Fruit fly (Drosophila melanogaster) whole organism, embryonic: ENCODE data around the gene CG15046.

ENCODE experiments used
- Ada2b ChIP-seq: fragments of 200-800 bp; sonication (Bioruptor generic); IDR thresholded peaks from 2 replicates; pipeline ENCODE4 v1.3.6; 2022; ENCODE audit warnings: missing biosample characterization, missing genetic modification characterization
- CG12219 ChIP-seq: fragments of 200-800 bp; sonication (Bioruptor generic); optimal IDR thresholded peaks from 3 replicates; lab custom pipeline; 2018; ENCODE audit warnings: missing biosample characterization, mild to moderate bottlenecking, missing genetic modification characterization
- CG12391 ChIP-seq: fragments of 200-800 bp; sonication (Bioruptor generic); optimal IDR thresholded peaks from 3 replicates; lab custom pipeline; 2018; ENCODE audit warnings: missing biosample characterization, mild to moderate bottlenecking, missing genetic modification characterization, moderate library complexity
- CG12659 ChIP-seq: fragments of 200-800 bp; sonication (Bioruptor generic); optimal IDR thresholded peaks from 3 replicates; lab custom pipeline; 2017; ENCODE audit warnings: mild to moderate bottlenecking, missing biosample characterization, missing genetic modification reagents, missing genetic modification characterization
- CG13624 ChIP-seq: fragments of 200-800 bp; sonication (Bioruptor generic); optimal IDR thresholded peaks from 2 replicates; lab custom pipeline; 2016; ENCODE audit warnings: missing biosample characterization, missing genetic modification characterization
- CG14710 ChIP-seq: fragments of 200-800 bp; sonication (Bioruptor generic); optimal IDR thresholded peaks from 3 replicates; lab custom pipeline; 2019; ENCODE audit warnings: missing biosample characterization, mild to moderate bottlenecking, missing genetic modification characterization, moderate library complexity
- CG16813 ChIP-seq: fragments of 200-800 bp; sonication (Bioruptor generic); IDR thresholded peaks from 3 replicates; pipeline ENCODE4 v1.3.6; 2022; ENCODE audit warnings: missing biosample characterization, missing genetic modification characterization; ENCODE audit not compliant: partially characterized antibody
- CG16863 ChIP-seq: fragments of 200-800 bp; sonication (Bioruptor generic); optimal IDR thresholded peaks from 3 replicates; lab custom pipeline; 2016; ENCODE audit warnings: missing biosample characterization, missing genetic modification characterization
- CG1832 ChIP-seq: fragments of 200-800 bp; sonication (Bioruptor generic); optimal IDR thresholded peaks from 2 replicates; lab custom pipeline; 2017; ENCODE audit warnings: missing biosample characterization, mild to moderate bottlenecking, missing genetic modification characterization, inconsistent platforms
- CG3065 ChIP-seq: fragments of 200-800 bp; sonication (Bioruptor generic); optimal IDR thresholded peaks from 2 replicates; lab custom pipeline; 2016; ENCODE audit warnings: missing biosample characterization, missing genetic modification characterization
- CG32772 ChIP-seq: fragments of 200-800 bp; sonication (Bioruptor generic); IDR thresholded peaks from 2 replicates; pipeline ENCODE4 v1.3.6; 2022; ENCODE audit warnings: missing biosample characterization, missing genetic modification characterization
- CG4424 ChIP-seq: fragments of 200-800 bp; sonication (Bioruptor generic); optimal IDR thresholded peaks from 3 replicates; lab custom pipeline; 2016; ENCODE audit warnings: missing biosample characterization, missing genetic modification characterization
- CG4617 ChIP-seq: fragments of 200-800 bp; sonication (Bioruptor generic); optimal IDR thresholded peaks from 3 replicates; lab custom pipeline; 2016; ENCODE audit warnings: missing biosample characterization, missing genetic modification characterization, borderline replicate concordance
- CG4707 ChIP-seq: fragments of 200-800 bp; sonication (Bioruptor generic); optimal IDR thresholded peaks from 2 replicates; lab custom pipeline; 2018; ENCODE audit warnings: missing biosample characterization, mild to moderate bottlenecking, missing genetic modification characterization, moderate library complexity
- CG6175 ChIP-seq: fragments of 200-800 bp; sonication (Bioruptor generic); IDR thresholded peaks from 3 replicates; pipeline ENCODE4 v1.3.6; 2022; ENCODE audit warnings: missing biosample characterization, missing genetic modification characterization
- CG6254 ChIP-seq: fragments of 200-800 bp; sonication (Bioruptor generic); optimal IDR thresholded peaks from 3 replicates; lab custom pipeline; 2017; ENCODE audit warnings: mild to moderate bottlenecking, missing biosample characterization, missing genetic modification reagents, missing genetic modification characterization
- CG6689 ChIP-seq: fragments of 200-800 bp; sonication (Bioruptor generic); IDR thresholded peaks from 2 replicates; pipeline ENCODE4 v1.3.6; 2022; ENCODE audit warnings: missing biosample characterization, missing genetic modification characterization
- CG9817 ChIP-seq: fragments of 200-800 bp; sonication (Bioruptor generic); optimal IDR thresholded peaks from 2 replicates; lab custom pipeline; 2018; ENCODE audit warnings: missing biosample characterization, mild to moderate bottlenecking, missing genetic modification characterization, moderate library complexity
- CrebB ChIP-seq: fragments of 200-800 bp; sonication (Bioruptor generic); optimal IDR thresholded peaks from 3 replicates; lab custom pipeline; 2018; ENCODE audit warnings: missing biosample characterization, mild to moderate bottlenecking, missing genetic modification characterization
- Ets65A ChIP-seq: fragments of 200-800 bp; sonication (Bioruptor generic); peaks from one replicate; lab custom pipeline; 2016; ENCODE audit warnings: missing biosample characterization, missing genetic modification characterization
- Fer1 ChIP-seq: fragments of 200-800 bp; sonication (Bioruptor generic); optimal IDR thresholded peaks from 2 replicates; lab custom pipeline; 2017; ENCODE audit warnings: missing biosample characterization, mild to moderate bottlenecking, missing genetic modification characterization
- Lpt ChIP-seq: fragments of >200 bp; optimal IDR thresholded peaks from 2 replicates; lab custom pipeline; 2018; ENCODE audit warnings: missing biosample characterization, missing genetic modification characterization
- Scr ChIP-seq: fragments of 200-800 bp; sonication (Bioruptor generic); IDR thresholded peaks from 2 replicates; pipeline ENCODE4 v1.3.6; 2022; ENCODE audit warnings: missing biosample characterization, missing genetic modification characterization; ENCODE audit not compliant: partially characterized antibody
- Sox102F ChIP-seq: fragments of 200-800 bp; sonication (Bioruptor generic); optimal IDR thresholded peaks from 2 replicates; lab custom pipeline; 2018; ENCODE audit warnings: missing biosample characterization, mild to moderate bottlenecking, missing genetic modification characterization, moderate library complexity
- Xrp1 ChIP-seq: fragments of 200-800 bp; sonication (Bioruptor generic); IDR thresholded peaks from 2 replicates; pipeline ENCODE4 v1.3.6; 2022; ENCODE audit warnings: missing biosample characterization, missing genetic modification characterization
- YL-1 ChIP-seq: fragments of 200-800 bp; sonication (Bioruptor generic); optimal IDR thresholded peaks from 3 replicates; lab custom pipeline; 2017; ENCODE audit warnings: missing biosample characterization, mild to moderate bottlenecking, missing genetic modification characterization
- ato ChIP-seq: fragments of 200-800 bp; sonication (Bioruptor generic); IDR thresholded peaks from 2 replicates; pipeline ENCODE4 v1.3.6; 2022; ENCODE audit warnings: missing biosample characterization, missing genetic modification characterization; ENCODE audit not compliant: partially characterized antibody
- bsh ChIP-seq, 2 experiments: fragments of 200-800 bp; sonication (Bioruptor generic); optimal IDR thresholded peaks; 2 replicates each; lab custom pipeline; 2017 to 2018; ENCODE audit warnings: mild to moderate bottlenecking in 2 of 2, missing biosample characterization in 2 of 2, missing genetic modification characterization in 2 of 2, moderate library complexity in 1 of 2
- cwo ChIP-seq: fragments of 200-800 bp; sonication (Bioruptor generic); optimal IDR thresholded peaks from 3 replicates; lab custom pipeline; 2017; ENCODE audit warnings: missing biosample characterization, missing genetic modification characterization, mild to moderate bottlenecking, moderate library complexity, missing genetic modification reagents
- fd102C ChIP-seq: fragments of 200-800 bp; sonication (Bioruptor generic); optimal IDR thresholded peaks from 2 replicates; lab custom pipeline; 2018; ENCODE audit warnings: missing biosample characterization, mild to moderate bottlenecking, missing genetic modification characterization, moderate library complexity
- fu2 ChIP-seq: fragments of 200-800 bp; sonication (Bioruptor generic); optimal IDR thresholded peaks from 2 replicates; lab custom pipeline; 2016; ENCODE audit warnings: missing biosample characterization, missing genetic modification characterization
- gt ChIP-seq: fragments of 200-800 bp; sonication (Bioruptor generic); IDR thresholded peaks from 2 replicates; pipeline ENCODE4 v1.3.6; 2022; ENCODE audit warnings: missing biosample characterization, missing genetic modification characterization
- hbn ChIP-seq: fragments of 200-800 bp; sonication (Bioruptor generic); IDR thresholded peaks from 2 replicates; pipeline ENCODE4 v1.3.6; 2022; ENCODE audit warnings: missing biosample characterization, missing genetic modification characterization; ENCODE audit not compliant: partially characterized antibody
- her ChIP-seq: fragments of 200-800 bp; sonication (Bioruptor generic); optimal IDR thresholded peaks from 2 replicates; lab custom pipeline; 2016; ENCODE audit warnings: missing biosample characterization, missing genetic modification characterization
- hth ChIP-seq: fragments of >200 bp; optimal IDR thresholded peaks from 2 replicates; lab custom pipeline; 2017; ENCODE audit warnings: inconsistent platforms
- jumu ChIP-seq: fragments of 200-800 bp; sonication (Bioruptor generic); optimal IDR thresholded peaks from 3 replicates; lab custom pipeline; 2016; ENCODE audit warnings: missing biosample characterization, missing genetic modification characterization
- ken ChIP-seq: fragments of 200-800 bp; sonication (Bioruptor generic); IDR thresholded peaks from 3 replicates; pipeline ENCODE4 v1.3.6; 2022; ENCODE audit warnings: missing biosample characterization, missing genetic modification characterization
- knrl ChIP-seq: fragments of 200-800 bp; sonication (Bioruptor generic); IDR thresholded peaks from 3 replicates; pipeline ENCODE4 v1.3.6; 2022; ENCODE audit warnings: missing biosample characterization, missing genetic modification characterization; ENCODE audit not compliant: partially characterized antibody
- lov ChIP-seq, 2 experiments: fragments of 200-800 bp in 1 of 2; fragments of >200 bp in 1 of 2; sonication (Bioruptor generic) in 1 of 2; IDR thresholded peaks in 1 of 2; optimal IDR thresholded peaks in 1 of 2; 2 replicates in 1 of 2; 3 replicates in 1 of 2; pipeline versions ENCODE4 v1.3.6 to Lab custom; 2017 to 2022; ENCODE audit warnings: missing biosample characterization in 1 of 2, missing genetic modification characterization in 1 of 2
- org-1 ChIP-seq: fragments of 200-800 bp; sonication (Bioruptor generic); optimal IDR thresholded peaks from 2 replicates; lab custom pipeline; 2017; ENCODE audit warnings: missing biosample characterization, missing genetic modification characterization
- pzg ChIP-seq: fragments of 200-800 bp; sonication (Bioruptor generic); optimal IDR thresholded peaks from 3 replicates; lab custom pipeline; 2018; ENCODE audit warnings: missing biosample characterization, mild to moderate bottlenecking, missing genetic modification characterization, moderate library complexity
- ro ChIP-seq: fragments of 200-800 bp; sonication (Bioruptor generic); IDR thresholded peaks from 2 replicates; pipeline ENCODE4 v1.3.6; 2022; ENCODE audit warnings: missing biosample characterization, missing genetic modification characterization
- sd ChIP-seq: fragments of 200-800 bp; sonication (Bioruptor generic); optimal IDR thresholded peaks from 3 replicates; lab custom pipeline; 2018; ENCODE audit warnings: missing biosample characterization, mild to moderate bottlenecking, missing genetic modification characterization, moderate library complexity
- sima ChIP-seq: fragments of 200-800 bp; sonication (Bioruptor generic); optimal IDR thresholded peaks from 2 replicates; lab custom pipeline; 2016; ENCODE audit warnings: missing biosample characterization, missing genetic modification characterization
- slou ChIP-seq: fragments of 200-800 bp; sonication (Bioruptor generic); optimal IDR thresholded peaks from 3 replicates; lab custom pipeline; 2016; ENCODE audit warnings: missing biosample characterization, missing genetic modification characterization
- sna ChIP-seq: fragments of 200-800 bp; sonication (Bioruptor generic); IDR thresholded peaks from 2 replicates; pipeline ENCODE4 v1.3.6; 2022; ENCODE audit warnings: missing biosample characterization, missing genetic modification characterization; ENCODE audit not compliant: partially characterized antibody
- tio ChIP-seq: fragments of 200-800 bp; sonication (Bioruptor generic); optimal IDR thresholded peaks from 2 replicates; lab custom pipeline; 2017; ENCODE audit warnings: missing biosample characterization, missing genetic modification characterization, inconsistent platforms
- trh ChIP-seq: fragments of 200-800 bp; sonication (Bioruptor generic); optimal IDR thresholded peaks from 2 replicates; lab custom pipeline; 2016; ENCODE audit warnings: missing biosample characterization, missing genetic modification characterization
- tx ChIP-seq: fragments of 200-800 bp; sonication (Bioruptor generic); optimal IDR thresholded peaks from 2 replicates; lab custom pipeline; 2016; ENCODE audit warnings: missing biosample characterization, missing genetic modification characterization
- unpg ChIP-seq: fragments of 200-800 bp; sonication (Bioruptor generic); optimal IDR thresholded peaks from 3 replicates; lab custom pipeline; 2018; ENCODE audit warnings: missing biosample characterization, mild to moderate bottlenecking, missing genetic modification characterization, moderate library complexity

CG15046 gene

dm6 chrX:18517415-18517814 lies 28.0 kb upstream of the CG15046 start (continued):
- TF ChIP-seq Lpt (GFP tag; lab: Kevin White, UChicago) (no peak), CG12219 (GFP tag; lab: Kevin White, UChicago) (no peak), Scr (GFP tag; lab: Robert Waterston, UW) (no peak), CG12391 (tag; lab: Kevin White, UChicago) (peak; percentile 10), pzg (GFP tag; lab: Kevin White, UChicago) (no peak), bsh (GFP tag; optimal IDR thresholded peaks at IDR 0.05; lab: Kevin White, UChicago) (peak in 1 of 2 experiments; percentile 43), CG6689 (GFP tag; lab: Robert Waterston, UW) (peak; percentile 34; the same call in 1 of the 2 replicates), tio (peak; percentile 8), gt (GFP tag; lab: Robert Waterston, UW) (no peak), CG12659 (GFP tag; lab: Kevin White, UChicago) (peak; percentile 30), Xrp1 (GFP tag; lab: Robert Waterston, UW) (no peak), hth (lab: Kevin White, UChicago) (no peak), CG4707 (GFP tag; lab: Kevin White, UChicago) (peak; percentile 5), fd102C (GFP tag; lab: Kevin White, UChicago) (no peak), sima (GFP tag; lab: Kevin White, UChicago) (no peak), CG16813 (GFP tag; lab: Robert Waterston, UW) (no peak), ken (GFP tag; lab: Robert Waterston, UW) (peak; percentile 66; the same call in 2 of the 3 replicates), fu2 (GFP tag; lab: Kevin White, UChicago) (no peak), Fer1 (GFP tag; lab: Kevin White, UChicago) (no peak), trh (GFP tag; lab: Kevin White, UChicago) (no peak), org-1 (GFP tag; lab: Kevin White, UChicago) (no peak), CG9817 (tag; lab: Kevin White, UChicago) (no peak), CG13624 (GFP tag; lab: Kevin White, UChicago) (no peak), CG14710 (tag; lab: Kevin White, UChicago) (peak; percentile 6), hbn (no peak), CG4617 (GFP tag; lab: Kevin White, UChicago) (no peak), tx (no peak), ro (GFP tag; lab: Robert Waterston, UW) (no peak), CG3065 (GFP tag; lab: Kevin White, UChicago) (no peak), CG6175 (0 out of 3 replicates have a peak, but pooled peaks have one; percentile 12), CG6254 (GFP tag; lab: Kevin White, UChicago) (no peak), Sox102F (GFP tag; lab: Kevin White, UChicago) (peak; percentile 45), slou (GFP tag; lab: Kevin White, UChicago) (no peak), CG16863 (GFP tag; lab: Kevin White, UChicago) (no peak), CG32772 (peak; percentile 90), YL-1 (GFP tag; lab: Kevin White, UChicago) (peak; percentile 10), CG4424 (GFP tag; lab: Kevin White, UChicago) (no peak), sna (GFP tag; lab: Robert Waterston, UW) (no peak), ato (GFP tag; lab: Robert Waterston, UW) (no peak), sd (no peak), unpg (GFP tag; lab: Kevin White, UChicago) (peak; percentile 29), her (GFP tag; lab: Kevin White, UChicago) (no peak), knrl (GFP tag; lab: Robert Waterston, UW) (peak; percentile 33; the same call in 1 of the 3 replicates), Ets65A (GFP tag; lab: Kevin White, UChicago) (peak; percentile 86), CrebB (tag; lab: Kevin White, UChicago) (no peak), Ada2b (GFP tag; lab: Robert Waterston, UW) (0 out of 2 replicates have a peak, but pooled peaks have one; percentile 22), CG1832 (GFP tag; lab: Kevin White, UChicago) (no peak), lov (optimal IDR thresholded peaks at IDR 0.05; lab: Kevin White, UChicago) (no peak), lov (GFP tag; IDR thresholded peaks at IDR 0.05; lab: Robert Waterston, UW) (0 out of 3 replicates have a peak, but pooled peaks have one; percentile 65), cwo (no peak), jumu (GFP tag; lab: Kevin White, UChicago) (no peak)
